Fruit fly (Drosophila melanogaster): ENCODE data around the gene bcn92.

bcn92 gene

dm6 chrX:2134226-2134880 lies 15.1 kb downstream of the bcn92 start (continued):
- peak; percentile 34 for TF ChIP-seq CG13296 (GFP tag; optimal IDR thresholded peaks at IDR 0.05)
- no peak for TF ChIP-seq CG6791 (GFP tag; IDR thresholded peaks at IDR 0.05; ENCODE audit: partially characterized antibody)
- peak; percentile 7 for TF ChIP-seq twi (tag; optimal IDR thresholded peaks at IDR 0.05)
- TF ChIP-seq Usf (GFP tag; optimal IDR thresholded peaks at IDR 0.05), result peak; percentile 25
- peak; percentile 93 for TF ChIP-seq CG11696 (GFP tag; IDR thresholded peaks at IDR 0.05)
- TF ChIP-seq CG9437 (GFP tag; optimal IDR thresholded peaks at IDR 0.05), result peak; percentile 25
- TF ChIP-seq CG16813 (GFP tag; IDR thresholded peaks at IDR 0.05; ENCODE audit: partially characterized antibody), result no peak
- TF ChIP-seq CG4617 (GFP tag; optimal IDR thresholded peaks at IDR 0.05; ENCODE audit: borderline replicate concordance), result no peak
- no peak for TF ChIP-seq inv (GFP tag; IDR thresholded peaks at IDR 0.05; ENCODE audit: partially characterized antibody)
- no peak for TF ChIP-seq CG6272 (GFP tag; IDR thresholded peaks at IDR 0.05)
- peak; percentile 71 for TF ChIP-seq unpg (GFP tag; optimal IDR thresholded peaks at IDR 0.05)
- peak; percentile 32 for TF ChIP-seq ERR (GFP tag; optimal IDR thresholded peaks at IDR 0.05)
- TF ChIP-seq Dfd (GFP tag; optimal IDR thresholded peaks at IDR 0.05), result no peak
- TF ChIP-seq Hand (GFP tag; optimal IDR thresholded peaks at IDR 0.05), result peak; percentile 38
- TF ChIP-seq PHDP (tag; optimal IDR thresholded peaks at IDR 0.05), result peak; percentile 61
- TF ChIP-seq Drgx (GFP tag; IDR thresholded peaks at IDR 0.05), result peak; percentile 71
- TF ChIP-seq CG1602 (GFP tag; optimal IDR thresholded peaks at IDR 0.05), result peak; percentile 61
- TF ChIP-seq CG1529 (GFP tag; optimal IDR thresholded peaks at IDR 0.05), result peak; percentile 66
- TF ChIP-seq CG11398 (GFP tag; optimal IDR thresholded peaks at IDR 0.05), result peak; percentile 8
- peak; percentile 30 for TF ChIP-seq CG7271 (tag; optimal IDR thresholded peaks at IDR 0.05)
- TF ChIP-seq CG9797 (GFP tag; optimal IDR thresholded peaks at IDR 0.05), result no peak
- TF ChIP-seq NfI (GFP tag; optimal IDR thresholded peaks at IDR 0.05), result peak; percentile 55
- no peak for TF ChIP-seq yki (optimal IDR thresholded peaks at IDR 0.05)
- TF ChIP-seq CG3281 (GFP tag; optimal IDR thresholded peaks at IDR 0.05), result peak; percentile 50
- peak; percentile 65 for TF ChIP-seq Hsf (GFP tag; optimal IDR thresholded peaks at IDR 0.05)
- peak; percentile 74 for TF ChIP-seq ATbp (GFP tag; optimal IDR thresholded peaks at IDR 0.05)
- no peak for TF ChIP-seq MBD-R2 (GFP tag; IDR thresholded peaks at IDR 0.05)
- TF ChIP-seq CG4360 (GFP tag; IDR thresholded peaks at IDR 0.05), result peak; percentile 27; the same call in 1 of the 2 replicates
- TF ChIP-seq CG17829 (tag; optimal IDR thresholded peaks at IDR 0.05), result peak; percentile 64
- TF ChIP-seq Poxn (GFP tag; IDR thresholded peaks at IDR 0.05), result no peak
- TF ChIP-seq pzg (GFP tag; optimal IDR thresholded peaks at IDR 0.05), result no peak
- peak; percentile 77 for TF ChIP-seq CG2712 (tag; optimal IDR thresholded peaks at IDR 0.05)
- TF ChIP-seq CG14050 (GFP tag; IDR thresholded peaks at IDR 0.05), result peak; percentile 43; the same call in 1 of the 3 replicates
- peak; percentile 70 for TF ChIP-seq abd-A (tag; optimal IDR thresholded peaks at IDR 0.05)
- TF ChIP-seq sd (tag; optimal IDR thresholded peaks at IDR 0.05), result no peak
- no peak for TF ChIP-seq h (optimal IDR thresholded peaks at IDR 0.05)
- peak; percentile 55 for TF ChIP-seq CG8944 (GFP tag; optimal IDR thresholded peaks at IDR 0.05)
- TF ChIP-seq tx (GFP tag; optimal IDR thresholded peaks at IDR 0.05), result peak; percentile 42
- no peak for TF ChIP-seq NK7.1 (GFP tag; optimal IDR thresholded peaks at IDR 0.05)
- no peak for TF ChIP-seq grn (GFP tag; optimal IDR thresholded peaks at IDR 0.05)
- TF ChIP-seq ci (GFP tag; IDR thresholded peaks at IDR 0.05), result peak; percentile 75; the same call in 2 of the 3 replicates
- TF ChIP-seq CG12219 (GFP tag; optimal IDR thresholded peaks at IDR 0.05), result peak; percentile 75
- no peak for TF ChIP-seq sens-2 (GFP tag; IDR thresholded peaks at IDR 0.05)
- TF ChIP-seq Nf-YB (GFP tag; optimal IDR thresholded peaks at IDR 0.05), result peak; percentile 45
- peak; percentile 48; the same call in 2 of the 3 replicates for TF ChIP-seq ken (GFP tag; IDR thresholded peaks at IDR 0.05)
- TF ChIP-seq Six4 (GFP tag; optimal IDR thresholded peaks at IDR 0.05), result peak; percentile 50
- TF ChIP-seq sim (GFP tag; IDR thresholded peaks at IDR 0.05), result 0 out of 2 replicates have a peak, but pooled peaks have one; percentile 33
- TF ChIP-seq CG13894 (tag; optimal IDR thresholded peaks at IDR 0.05), result no peak
- peak; percentile 28 for TF ChIP-seq CG6854 (GFP tag; optimal IDR thresholded peaks at IDR 0.05)
- no peak for TF ChIP-seq pb (GFP tag; optimal IDR thresholded peaks at IDR 0.05)
- peak; percentile 72 for TF ChIP-seq chn (GFP tag; optimal IDR thresholded peaks at IDR 0.05)

Data from whole organism, embryonic.